Fruit fly (Drosophila melanogaster): Measurements from ENCODE around the gene Dyro.

Dyro gene

dm6 chr3L:11295777-11296149 lies at the start of gene Dyro (continued):
- TF ChIP-seq sr (GFP tag; IDR thresholded peaks at IDR 0.05) (no peak), CG17802 (tag; optimal IDR thresholded peaks at IDR 0.05) (peak; percentile 13), p53 (GFP tag; optimal IDR thresholded peaks at IDR 0.05) (peak; percentile 85), CG6272 (GFP tag; IDR thresholded peaks at IDR 0.05) (peak; percentile 67), odd (GFP tag; optimal IDR thresholded peaks at IDR 0.05) (no peak), Deaf1 (tag; optimal IDR thresholded peaks at IDR 0.05) (peak; percentile 96), CG17612 (GFP tag; IDR thresholded peaks at IDR 0.05) (no peak), chinmo (GFP tag; IDR thresholded peaks at IDR 0.05; ENCODE audit: partially characterized antibody) (peak; percentile 90), D (optimal IDR thresholded peaks at IDR 0.05) (no peak), D (GFP tag; optimal IDR thresholded peaks at IDR 0.05) (no peak), onecut (GFP tag; IDR thresholded peaks at IDR 0.05) (no peak), CG4360 (GFP tag; IDR thresholded peaks at IDR 0.05) (0 out of 2 replicates have a peak, but pooled peaks have one; percentile 34), Aef1 (GFP tag; IDR thresholded peaks at IDR 0.05) (peak; percentile 17; the same call in 1 of the 3 replicates), CG8290 (GFP tag; optimal IDR thresholded peaks at IDR 0.05) (no peak), CG8290 (tag; optimal IDR thresholded peaks at IDR 0.05) (peak in 1 of 2 experiments; percentile 83), CG12299 (tag; optimal IDR thresholded peaks at IDR 0.05) (no peak), CG7963 (GFP tag; IDR thresholded peaks at IDR 0.05; ENCODE audit: partially characterized antibody) (0 out of 3 replicates have a peak, but pooled peaks have one; percentile 13), CG12769 (tag; optimal IDR thresholded peaks at IDR 0.05) (peak; percentile 62), CG1603 (tag; optimal IDR thresholded peaks at IDR 0.05) (peak; percentile 31), ci (GFP tag; IDR thresholded peaks at IDR 0.05) (peak; percentile 79; the same call in 2 of the 3 replicates), HLH3B (GFP tag; IDR thresholded peaks at IDR 0.05) (no peak), CG11456 (GFP tag; IDR thresholded peaks at IDR 0.05) (peak; percentile 74), slbo (GFP tag; IDR thresholded peaks at IDR 0.05) (peak; percentile 68), ttk (GFP tag; IDR thresholded peaks at IDR 0.05) (no peak; the same call in 1 of the 2 replicates), H15 (GFP tag; IDR thresholded peaks at IDR 0.05) (no peak; the same call in 2 of the 3 replicates), CG6765 (GFP tag; optimal IDR thresholded peaks at IDR 0.05) (no peak), nerfin-2 (GFP tag; IDR thresholded peaks at IDR 0.05; ENCODE audit: partially characterized antibody) (peak; percentile 39; the same call in 1 of the 2 replicates), NFAT (GFP tag; IDR thresholded peaks at IDR 0.05) (peak; percentile 64), Bgb (GFP tag; IDR thresholded peaks at IDR 0.05; ENCODE audit: partially characterized antibody) (peak; percentile 12; the same call in 1 of the 2 replicates), sens-2 (GFP tag; IDR thresholded peaks at IDR 0.05) (no peak), her (GFP tag; optimal IDR thresholded peaks at IDR 0.05) (peak; percentile 5), wek (GFP tag; optimal IDR thresholded peaks at IDR 0.05) (no peak), kah (GFP tag; optimal IDR thresholded peaks at IDR 0.05) (no peak), Rfx (GFP tag; IDR thresholded peaks at IDR 0.05) (peak; percentile 75), Oli (tag; optimal IDR thresholded peaks at IDR 0.05) (no peak), CG32532 (GFP tag; IDR thresholded peaks at IDR 0.05) (peak; percentile 4; the same call in 1 of the 2 replicates), CG42726 (GFP tag; IDR thresholded peaks at IDR 0.05; ENCODE audit: partially characterized antibody) (peak; percentile 31; the same call in 1 of the 2 replicates), CG4617 (GFP tag; optimal IDR thresholded peaks at IDR 0.05; ENCODE audit: borderline replicate concordance) (no peak), crol (GFP tag; IDR thresholded peaks at IDR 0.05) (peak; percentile 89), amos (GFP tag; IDR thresholded peaks at IDR 0.05; ENCODE audit: partially characterized antibody) (peak; percentile 34; the same call in 1 of the 2 replicates), mam (GFP tag; optimal IDR thresholded peaks at IDR 0.05) (no peak)

Measured in whole organism, embryonic.